Fruit fly (Drosophila melanogaster): ENCODE measurements around the gene Zif.

- TF ChIP-seq CG8301 (tag; optimal IDR thresholded peaks at IDR 0.05): no peak
- TF ChIP-seq CG15710 (tag; optimal IDR thresholded peaks at IDR 0.05): no peak
- no peak for TF ChIP-seq Pif1A (GFP tag; optimal IDR thresholded peaks at IDR 0.05)
- TF ChIP-seq EcR (GFP tag; optimal IDR thresholded peaks at IDR 0.05): no peak
- no peak for TF ChIP-seq CG17806 (tag; optimal IDR thresholded peaks at IDR 0.05)
- TF ChIP-seq CG14655 (GFP tag; optimal IDR thresholded peaks at IDR 0.05): no peak
- no peak for TF ChIP-seq CG10348 (GFP tag; IDR thresholded peaks at IDR 0.05)
- no peak for TF ChIP-seq fd96Ca (GFP tag; IDR thresholded peaks at IDR 0.05)
These were observed 48.4 kb upstream of the Zif start for dm6 chr3R:6408467-6408866.
